Worm (Caenorhabditis elegans) whole organism, L4/young adult: ENCODE measurements around the gene F26D2.15.

ENCODE experiments used
- W03F9.2 ChIP-seq: fragments of 150-350 bp; optimal IDR thresholded peaks from 2 replicates; lab custom pipeline; 2014; ENCODE audit warnings: missing biosample characterization, missing genetic modification characterization
- dao-5 ChIP-seq: sonication (generic microtip); optimal IDR thresholded peaks from 2 replicates; lab custom pipeline; 2016; ENCODE audit warnings: missing genotype, missing genetic modification characterization, moderate library complexity, missing compliant biosample characterization
- him-1 ChIP-seq: sonication (generic microtip); optimal IDR thresholded peaks from 2 replicates; lab custom pipeline; 2016; ENCODE audit warnings: missing genotype, missing genetic modification reagents, missing genetic modification characterization, missing compliant biosample characterization

DNA sequence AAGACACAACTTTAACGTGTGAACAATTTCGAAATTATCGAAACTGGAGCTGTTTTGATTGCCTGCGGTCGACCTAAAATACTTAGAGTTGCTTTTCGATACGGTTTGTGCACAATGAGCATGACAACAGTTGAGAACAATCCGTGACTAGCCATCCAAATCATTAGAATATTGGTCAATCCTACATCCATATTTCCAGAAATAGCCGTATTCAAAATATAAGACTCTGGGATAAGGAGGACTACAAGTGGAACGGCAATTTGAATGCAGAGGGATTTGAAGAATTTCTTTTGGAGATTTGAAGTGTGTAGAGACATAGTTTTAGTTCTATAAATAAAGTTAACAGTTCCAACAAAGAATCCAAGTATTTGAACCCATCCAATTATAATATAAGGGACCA lies 21.7 kb downstream of the F26D2.15 start:
- TF ChIP-seq him-1 (tag; lab: Kevin White, UChicago) (no peak), dao-5 (tag; lab: Kevin White, UChicago) (no peak), W03F9.2 (tag; lab: Kevin White, UChicago) (no peak)
